Fruit fly (Drosophila melanogaster) whole organism, prepupa: ENCODE results near the gene rtp.

Source experiments
- Blimp-1 ChIP-seq: fragments of 200-800 bp; sonication (Bioruptor generic); optimal IDR thresholded peaks from 3 replicates; lab custom pipeline; 2017; ENCODE audit warnings: missing biosample characterization, missing genetic modification characterization, mild to moderate bottlenecking, moderate library complexity, missing genetic modification reagents
- CG10631 ChIP-seq: fragments of 200-800 bp; sonication (Bioruptor generic); optimal IDR thresholded peaks from 2 replicates; lab custom pipeline; 2016; ENCODE audit warnings: missing biosample characterization, missing genetic modification characterization
- CG10669 ChIP-seq: fragments of 200-800 bp; sonication (Bioruptor generic); optimal IDR thresholded peaks from 3 replicates; lab custom pipeline; 2018; ENCODE audit warnings: missing biosample characterization, mild to moderate bottlenecking, missing genetic modification characterization, moderate library complexity
- CG11294 ChIP-seq: fragments of 200-800 bp; sonication (Bioruptor generic); IDR thresholded peaks from 2 replicates; pipeline ENCODE4 v1.3.6; 2022; ENCODE audit warnings: missing biosample characterization, missing genetic modification characterization
- CG11902 ChIP-seq: fragments of 200-800 bp; sonication (Bioruptor generic); optimal IDR thresholded peaks from 3 replicates; lab custom pipeline; 2016; ENCODE audit warnings: missing biosample characterization, missing genetic modification characterization
- CG1621 ChIP-seq: fragments of 200-800 bp; sonication (Bioruptor generic); optimal IDR thresholded peaks from 3 replicates; lab custom pipeline; 2018; ENCODE audit warnings: missing biosample characterization, mild to moderate bottlenecking, missing genetic modification characterization
- CG16779 ChIP-seq: fragments of 200-800 bp; sonication (Bioruptor generic); optimal IDR thresholded peaks from 3 replicates; lab custom pipeline; 2017; ENCODE audit warnings: missing biosample characterization, mild to moderate bottlenecking, missing genetic modification characterization
- CG3032 ChIP-seq: fragments of 200-800 bp; optimal IDR thresholded peaks from 2 replicates; lab custom pipeline; 2019; ENCODE audit warnings: missing biosample characterization, mild to moderate bottlenecking, missing genetic modification characterization, moderate library complexity
- CG31627 ChIP-seq: fragments of 200-800 bp; sonication (Bioruptor generic); optimal IDR thresholded peaks from 3 replicates; lab custom pipeline; 2016; ENCODE audit warnings: missing biosample characterization, missing genetic modification characterization
- CG34406 ChIP-seq: fragments of 200-800 bp; sonication (Bioruptor generic); optimal IDR thresholded peaks from 3 replicates; lab custom pipeline; 2016; ENCODE audit warnings: missing biosample characterization, missing genetic modification characterization
- CG4318 ChIP-seq: fragments of 200-800 bp; sonication (Bioruptor generic); optimal IDR thresholded peaks from 3 replicates; lab custom pipeline; 2017; ENCODE audit warnings: missing biosample characterization, mild to moderate bottlenecking, missing genetic modification characterization
- CG6163 ChIP-seq: fragments of 200-800 bp; sonication (Bioruptor generic); IDR thresholded peaks from 3 replicates; pipeline ENCODE4 v1.3.6; 2022; ENCODE audit warnings: missing biosample characterization, missing genetic modification characterization
- CG6276 ChIP-seq: fragments of 200-800 bp; sonication (Bioruptor generic); optimal IDR thresholded peaks from 2 replicates; lab custom pipeline; 2017; ENCODE audit warnings: missing biosample characterization, mild to moderate bottlenecking, missing genetic modification characterization
- CG6792 ChIP-seq: fragments of 200-800 bp; sonication (Bioruptor generic); optimal IDR thresholded peaks from 3 replicates; lab custom pipeline; 2016; ENCODE audit warnings: missing biosample characterization, missing genetic modification characterization
- CG6854 ChIP-seq: fragments of 200-800 bp; sonication (Bioruptor generic); optimal IDR thresholded peaks from 2 replicates; lab custom pipeline; 2017; ENCODE audit warnings: missing biosample characterization, mild to moderate bottlenecking, missing genetic modification characterization
- CG8319 ChIP-seq: fragments of 200-800 bp; sonication (Bioruptor generic); optimal IDR thresholded peaks from 3 replicates; lab custom pipeline; 2016; ENCODE audit warnings: missing biosample characterization, missing genetic modification characterization
- CG8632 ChIP-seq: fragments of 200-800 bp; sonication (Bioruptor generic); optimal IDR thresholded peaks from 3 replicates; lab custom pipeline; 2016; ENCODE audit warnings: missing biosample characterization, missing genetic modification characterization
- Eip75B ChIP-seq: fragments of 200-800 bp; sonication (Bioruptor generic); optimal IDR thresholded peaks from 3 replicates; lab custom pipeline; 2016; ENCODE audit warnings: missing biosample characterization, missing genetic modification characterization
- Eip78C ChIP-seq: fragments of 200-800 bp; sonication (Bioruptor generic); peaks from one replicate; lab custom pipeline; 2016; ENCODE audit warnings: missing biosample characterization, missing genetic modification characterization
- Ets21C ChIP-seq: fragments of 200-800 bp; sonication (Bioruptor generic); optimal IDR thresholded peaks from 3 replicates; lab custom pipeline; 2016; ENCODE audit warnings: missing biosample characterization, missing genetic modification characterization
- Gug ChIP-seq: fragments of 200-800 bp; sonication (Bioruptor generic); IDR thresholded peaks from 2 replicates; pipeline ENCODE4 v1.3.6; 2022; ENCODE audit warnings: missing biosample characterization, missing genetic modification characterization
- Hr38 ChIP-seq: sonication (Bioruptor generic); optimal IDR thresholded peaks from 2 replicates; lab custom pipeline; 2016; ENCODE audit warnings: missing biosample characterization, missing genetic modification characterization
- Hr4 ChIP-seq: fragments of 200-800 bp; sonication (Bioruptor generic); optimal IDR thresholded peaks from 3 replicates; lab custom pipeline; 2016; ENCODE audit warnings: missing biosample characterization, missing genetic modification characterization
- Met ChIP-seq: fragments of 200-800 bp; sonication (Bioruptor generic); optimal IDR thresholded peaks from 3 replicates; lab custom pipeline; 2016; ENCODE audit warnings: missing biosample characterization, missing genetic modification characterization
- OdsH ChIP-seq: fragments of 200-800 bp; sonication (Bioruptor generic); optimal IDR thresholded peaks from 3 replicates; lab custom pipeline; 2016; ENCODE audit warnings: missing biosample characterization, missing genetic modification characterization
- Smox ChIP-seq: fragments of 200-800 bp; sonication (Bioruptor generic); optimal IDR thresholded peaks from 3 replicates; lab custom pipeline; 2016; ENCODE audit warnings: missing biosample characterization, missing genetic modification characterization
- Sox14 ChIP-seq: fragments of 200-800 bp; sonication (Bioruptor generic); optimal IDR thresholded peaks from 3 replicates; lab custom pipeline; 2016; ENCODE audit warnings: missing biosample characterization, missing genetic modification characterization
- cyc ChIP-seq: fragments of 200-800 bp; sonication (Bioruptor generic); optimal IDR thresholded peaks from 3 replicates; lab custom pipeline; 2016; ENCODE audit warnings: missing biosample characterization, missing genetic modification characterization
- dac ChIP-seq: fragments of 200-800 bp; sonication (Bioruptor generic); optimal IDR thresholded peaks from 2 replicates; lab custom pipeline; 2017; ENCODE audit warnings: missing biosample characterization, mild to moderate bottlenecking, missing genetic modification characterization
- dsx ChIP-seq: fragments of 200-800 bp; optimal IDR thresholded peaks from 3 replicates; lab custom pipeline; 2019; ENCODE audit warnings: missing biosample characterization, mild to moderate bottlenecking, missing genetic modification characterization, moderate library complexity; ENCODE audit not compliant: poor library complexity, severe bottlenecking
- eg ChIP-seq: fragments of 200-800 bp; sonication (Bioruptor generic); IDR thresholded peaks from 3 replicates; pipeline ENCODE4 v1.3.6; 2022; ENCODE audit warnings: missing biosample characterization, missing genetic modification characterization
- esn ChIP-seq: fragments of 200-800 bp; sonication (Bioruptor generic); optimal IDR thresholded peaks from 2 replicates; lab custom pipeline; 2016; ENCODE audit warnings: missing biosample characterization, mild to moderate bottlenecking, missing genetic modification characterization, moderate library complexity
- fd59A ChIP-seq: fragments of 200-800 bp; sonication (Bioruptor generic); optimal IDR thresholded peaks from 2 replicates; lab custom pipeline; 2017; ENCODE audit warnings: missing biosample characterization, mild to moderate bottlenecking, missing genetic modification characterization, missing genetic modification reagents
- fkh ChIP-seq: fragments of 200-800 bp; sonication (Bioruptor generic); optimal IDR thresholded peaks from 3 replicates; lab custom pipeline; 2017; ENCODE audit warnings: missing biosample characterization, mild to moderate bottlenecking, missing genetic modification characterization, moderate library complexity
- lz ChIP-seq: fragments of 200-800 bp; sonication (Bioruptor generic); optimal IDR thresholded peaks from 3 replicates; lab custom pipeline; 2016; ENCODE audit warnings: missing biosample characterization, missing genetic modification characterization
- net ChIP-seq: fragments of 200-800 bp; sonication (Bioruptor generic); optimal IDR thresholded peaks from 3 replicates; lab custom pipeline; 2016; ENCODE audit warnings: missing biosample characterization, missing genetic modification characterization
- pdm3 ChIP-seq: fragments of 200-800 bp; sonication (Bioruptor generic); optimal IDR thresholded peaks from 3 replicates; lab custom pipeline; 2016; ENCODE audit warnings: missing biosample characterization, missing genetic modification characterization
- salr ChIP-seq, 2 experiments: fragments of 200-800 bp; sonication (Bioruptor generic); optimal IDR thresholded peaks; 3 replicates each; lab custom pipeline; 2016 to 2018; ENCODE audit warnings: missing biosample characterization in 2 of 2, missing genetic modification characterization in 2 of 2, mild to moderate bottlenecking in 1 of 2
- spab ChIP-seq: fragments of 200-800 bp; sonication (Bioruptor generic); optimal IDR thresholded peaks from 2 replicates; lab custom pipeline; 2017; ENCODE audit warnings: missing biosample characterization, mild to moderate bottlenecking, missing genetic modification characterization, missing genetic modification reagents
- svp ChIP-seq: fragments of 200-800 bp; sonication (Bioruptor generic); peaks from one replicate; lab custom pipeline; 2016; ENCODE audit warnings: missing biosample characterization, missing genetic modification characterization
- topi ChIP-seq: fragments of 200-800 bp; sonication (Bioruptor generic); optimal IDR thresholded peaks from 3 replicates; lab custom pipeline; 2016; ENCODE audit warnings: missing biosample characterization, missing genetic modification characterization
- vri ChIP-seq: fragments of 200-800 bp; sonication (Bioruptor generic); optimal IDR thresholded peaks from 3 replicates; lab custom pipeline; 2016; ENCODE audit warnings: missing biosample characterization, mild to moderate bottlenecking, missing genetic modification characterization

Gene rtp

DNA sequence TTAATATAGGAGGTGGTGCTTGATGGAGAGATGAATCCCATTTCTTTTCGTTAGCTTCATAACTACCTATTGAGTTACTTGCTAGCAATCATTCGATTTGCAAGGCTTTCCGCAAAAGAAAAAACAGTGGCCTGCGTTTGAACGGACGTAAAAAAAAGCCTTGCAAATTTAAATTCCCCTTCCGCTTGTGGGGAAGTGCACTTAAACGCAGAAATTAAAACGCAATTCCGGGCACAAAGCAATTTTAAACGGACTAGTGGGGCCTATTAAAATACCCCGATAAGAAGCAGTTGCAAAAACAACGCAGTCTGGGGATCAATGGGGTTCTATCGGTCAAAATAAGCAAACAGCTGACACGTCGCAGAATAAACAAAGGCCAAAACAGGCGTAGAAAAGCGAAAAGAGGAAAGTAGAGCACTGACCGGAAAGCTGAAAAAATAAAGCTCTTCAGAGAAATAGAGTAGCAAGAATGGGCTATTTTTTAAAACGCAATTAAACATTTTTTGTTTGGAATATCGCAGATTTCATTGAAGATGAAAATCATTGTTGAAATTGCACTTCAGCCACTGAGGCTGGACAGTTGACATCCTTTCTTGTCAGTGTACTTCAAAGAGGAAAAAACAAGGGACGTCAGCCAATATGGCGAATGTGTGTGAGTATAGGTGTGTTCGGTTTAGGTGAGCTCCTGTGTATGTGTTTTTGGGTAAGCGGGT, 13.6 kb upstream of the rtp start (continued):
- TF ChIP-seq spab (GFP tag; lab: Kevin White, UChicago): peak; percentile 24
- TF ChIP-seq CG6163: peak; percentile 82
- TF ChIP-seq Smox (GFP tag; lab: Kevin White, UChicago): peak; percentile 61
- TF ChIP-seq CG8319 (GFP tag; lab: Kevin White, UChicago): peak; percentile 54
- TF ChIP-seq CG11294 (GFP tag; lab: Robert Waterston, UW): no peak
- peak; percentile 7 for TF ChIP-seq Ets21C (GFP tag; lab: Kevin White, UChicago)
- TF ChIP-seq dac (GFP tag; lab: Kevin White, UChicago): peak; percentile 62
- TF ChIP-seq lz: peak; percentile 48
- peak; percentile 74 for TF ChIP-seq OdsH
- TF ChIP-seq salr (GFP tag; optimal IDR thresholded peaks at IDR 0.05; lab: Kevin White, UChicago): peak; percentile 29 to 61
- peak; percentile 43 for TF ChIP-seq CG16779 (tag; lab: Kevin White, UChicago)
- peak; percentile 77 for TF ChIP-seq eg (GFP tag; lab: Robert Waterston, UW)
- peak; percentile 76 for TF ChIP-seq Hr4 (GFP tag; lab: Kevin White, UChicago)
- TF ChIP-seq cyc (GFP tag; lab: Kevin White, UChicago): peak; percentile 66
- TF ChIP-seq CG31627: peak; percentile 66
- TF ChIP-seq CG10631: peak; percentile 68
- no peak for TF ChIP-seq CG6854 (GFP tag; lab: Kevin White, UChicago)
- peak; percentile 68 for TF ChIP-seq CG10669 (GFP tag; lab: Kevin White, UChicago)
- TF ChIP-seq CG1621: peak; percentile 37
- peak; percentile 67 for TF ChIP-seq pdm3 (GFP tag; lab: Kevin White, UChicago)
- TF ChIP-seq fd59A: peak; percentile 25
- peak; percentile 61 for TF ChIP-seq topi (GFP tag; lab: Kevin White, UChicago)
- TF ChIP-seq Met: peak; percentile 61
- TF ChIP-seq CG6276 (GFP tag; lab: Kevin White, UChicago): peak; percentile 38
- TF ChIP-seq CG6792 (GFP tag; lab: Kevin White, UChicago): peak; percentile 57
- peak; percentile 69 for TF ChIP-seq CG4318 (GFP tag; lab: Kevin White, UChicago)

DNA sequence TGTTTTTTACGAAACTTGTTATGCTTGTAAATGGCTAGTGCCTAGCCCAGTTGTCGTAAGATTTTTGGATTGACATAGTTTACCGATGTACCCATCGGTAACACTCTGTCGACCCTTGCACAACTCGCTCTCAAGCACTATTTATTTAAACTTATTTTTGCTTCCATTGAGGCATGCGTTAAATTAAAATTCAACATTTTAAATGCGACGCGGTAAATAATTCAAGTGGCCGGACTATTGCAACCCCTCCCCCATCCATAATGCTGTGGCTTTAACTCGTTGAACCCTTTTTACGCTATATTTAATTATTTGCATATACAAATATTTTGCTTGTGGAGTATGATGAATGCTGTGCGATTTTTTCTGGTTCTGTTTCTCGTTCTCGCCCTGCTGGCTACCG, 12.2 kb upstream of the rtp start:
- TF ChIP-seq CG3032 (tag; lab: Kevin White, UChicago) (peak; percentile 6), CG11294 (GFP tag; lab: Robert Waterston, UW) (no peak), Met (no peak), fkh (no peak), Eip78C (GFP tag; lab: Kevin White, UChicago) (peak; percentile 61), Blimp-1 (GFP tag; lab: Kevin White, UChicago) (no peak)

DNA sequence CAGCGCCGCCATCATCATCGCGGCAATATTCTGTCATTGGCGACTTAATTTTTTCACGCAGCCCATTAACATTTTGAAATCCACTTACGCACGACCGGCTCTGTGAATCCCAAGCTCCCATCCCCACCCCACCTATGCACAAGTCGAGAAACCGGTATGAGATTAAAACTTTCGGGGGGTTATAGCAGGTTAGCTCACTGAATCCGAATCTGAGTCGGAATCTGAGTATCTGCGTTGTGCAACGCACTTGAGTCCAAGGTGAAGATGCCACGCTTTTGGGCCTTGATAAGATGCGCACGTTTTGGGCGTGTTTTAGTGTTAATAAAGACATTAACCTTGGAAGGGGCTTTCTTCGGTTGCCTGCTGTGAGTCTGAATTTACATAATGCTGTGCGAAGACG, 9.8 kb upstream of the rtp start:
- no peak for TF ChIP-seq dsx (GFP tag; lab: Kevin White, UChicago)
- no peak for TF ChIP-seq CG8319 (GFP tag; lab: Kevin White, UChicago)
- no peak for TF ChIP-seq spab (GFP tag; lab: Kevin White, UChicago)
- TF ChIP-seq CG6163: no peak
- TF ChIP-seq CG34406: no peak
- no peak for TF ChIP-seq OdsH
- TF ChIP-seq Met: no peak
- TF ChIP-seq CG8632 (GFP tag; lab: Kevin White, UChicago): no peak
- TF ChIP-seq Eip75B (GFP tag; lab: Kevin White, UChicago): no peak
- no peak for TF ChIP-seq eg (GFP tag; lab: Robert Waterston, UW)
- TF ChIP-seq svp (GFP tag; lab: Kevin White, UChicago): peak; percentile 86
- no peak for TF ChIP-seq Sox14 (GFP tag; lab: Kevin White, UChicago)
- TF ChIP-seq esn (GFP tag; lab: Kevin White, UChicago): no peak
- no peak for TF ChIP-seq CG11902
- TF ChIP-seq CG6854 (GFP tag; lab: Kevin White, UChicago): peak; percentile 20
- TF ChIP-seq Gug (GFP tag; lab: Robert Waterston, UW): no peak
- TF ChIP-seq Eip78C (GFP tag; lab: Kevin White, UChicago): peak; percentile 25
- no peak for TF ChIP-seq cyc (GFP tag; lab: Kevin White, UChicago)
- no peak for TF ChIP-seq net (GFP tag; lab: Kevin White, UChicago)
- peak; percentile 43 for TF ChIP-seq vri
- TF ChIP-seq CG3032 (tag; lab: Kevin White, UChicago): no peak
- no peak for TF ChIP-seq Hr38 (GFP tag; lab: Kevin White, UChicago)
- TF ChIP-seq Smox (GFP tag; lab: Kevin White, UChicago): no peak
